Worm (Caenorhabditis elegans) whole organism, L2 larva: ENCODE measurements around the gene tsg-101.

Experiments
- egl-27 ChIP-seq: sonication (generic microtip); optimal IDR thresholded peaks from 3 replicates; lab custom pipeline; 2017; ENCODE audit warnings: missing biosample characterization, missing genetic modification reagents, missing genetic modification characterization
- elt-1 ChIP-seq: fragments of 150-350 bp; optimal IDR thresholded peaks from 2 replicates; lab custom pipeline; 2014; ENCODE audit warnings: missing biosample characterization, missing genetic modification characterization
- fos-1 ChIP-seq: fragments of 150-350 bp; optimal IDR thresholded peaks from 2 replicates; lab custom pipeline; 2014; ENCODE audit warnings: missing biosample characterization, missing genetic modification characterization
- lin-13 ChIP-seq: fragments of 150-350 bp; optimal IDR thresholded peaks from 2 replicates; lab custom pipeline; 2014; ENCODE audit warnings: missing biosample characterization, missing genetic modification reagents, missing genetic modification characterization
- lin-39 ChIP-seq: fragments of 150-350 bp; optimal IDR thresholded peaks from 2 replicates; lab custom pipeline; 2014; ENCODE audit warnings: missing biosample characterization, missing genetic modification reagents, missing genetic modification characterization
- nhr-12 ChIP-seq: fragments of 150-350 bp; optimal IDR thresholded peaks from 2 replicates; lab custom pipeline; 2014; ENCODE audit warnings: missing biosample characterization, missing genetic modification characterization
- nhr-237 ChIP-seq: fragments of 150-350 bp; optimal IDR thresholded peaks from 2 replicates; lab custom pipeline; 2014; ENCODE audit warnings: missing biosample characterization, missing genetic modification characterization
- nhr-77 ChIP-seq: fragments of 150-350 bp; optimal IDR thresholded peaks from 2 replicates; lab custom pipeline; 2014; ENCODE audit warnings: missing biosample characterization, missing genetic modification characterization
- unc-55 ChIP-seq: fragments of 150-350 bp; sonication (generic microtip); optimal IDR thresholded peaks from 3 replicates; lab custom pipeline; 2014; ENCODE audit warnings: missing biosample characterization, missing genetic modification reagents, missing genetic modification characterization

DNA sequence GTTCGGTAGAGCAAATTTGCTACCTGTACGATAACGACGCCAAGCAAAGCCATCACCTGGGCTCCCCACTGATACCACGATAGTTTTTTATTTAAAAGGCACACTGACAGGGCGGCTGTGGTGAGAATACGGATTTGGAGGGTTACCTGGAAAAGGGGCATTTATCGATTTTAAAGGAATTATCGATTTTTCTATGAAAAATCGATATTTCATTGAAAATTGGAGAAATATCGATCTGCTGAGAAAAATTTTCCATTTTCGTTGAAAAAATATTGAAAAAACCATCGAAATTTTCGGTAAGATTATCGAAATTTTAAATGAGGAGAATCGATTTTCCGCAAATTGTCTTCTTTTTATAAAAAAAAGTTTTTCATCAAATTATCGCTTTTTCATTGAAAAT is 30.7 kb upstream of the tsg-101 start:
- TF ChIP-seq nhr-77 (tag; lab: Kevin White, UChicago) (no peak), lin-39 (tag; lab: Kevin White, UChicago) (no peak), unc-55 (GFP tag; lab: Kevin White, UChicago) (no peak), nhr-237 (tag; lab: Kevin White, UChicago) (no peak), elt-1 (tag; lab: Kevin White, UChicago) (no peak), fos-1 (tag; lab: Kevin White, UChicago) (no peak), nhr-12 (no peak), egl-27 (tag; lab: Kevin White, UChicago) (no peak), lin-13 (GFP tag; lab: Kevin White, UChicago) (no peak)
